Fruit fly (Drosophila melanogaster) whole organism, wandering third instar larva: ENCODE measurements around the gene Gcn2.

Source experiments
- Hnf4 ChIP-seq: fragments of 200-800 bp; sonication (Bioruptor generic); optimal IDR thresholded peaks from 2 replicates; lab custom pipeline; 2016; ENCODE audit warnings: missing biosample characterization, mild to moderate bottlenecking, missing genetic modification characterization
- pan ChIP-seq: fragments of >200 bp; optimal IDR thresholded peaks from 2 replicates; lab custom pipeline; 2017

dm6 chr3R:31419531-31419930, 24.1 kb downstream of the Gcn2 start:
- TF ChIP-seq pan (no peak), Hnf4 (GFP tag; lab: Kevin White, UChicago) (no peak)
